Worm (Caenorhabditis elegans) whole organism, mixed stage, embryonic: Measurements from ENCODE around the gene ain-1.

Experiments
- M03D4.4 ChIP-seq: sonication (generic microtip); optimal IDR thresholded peaks from 2 replicates; lab custom pipeline; 2017; ENCODE audit warnings: mild to moderate bottlenecking, missing genetic modification characterization, missing compliant biosample characterization
- bed-3 ChIP-seq: fragments of 200-800 bp; sonication (Bioruptor generic); optimal IDR thresholded peaks from 3 replicates; lab custom pipeline; 2018; ENCODE audit warnings: mild to moderate bottlenecking, missing genetic modification characterization, moderate library complexity, missing compliant biosample characterization
- blmp-1 ChIP-seq: fragments of 150-350 bp; optimal IDR thresholded peaks from 2 replicates; lab custom pipeline; 2014; ENCODE audit warnings: missing biosample characterization, missing genetic modification characterization
- ceh-39 ChIP-seq: fragments of 150-350 bp; optimal IDR thresholded peaks from 2 replicates; lab custom pipeline; 2014; ENCODE audit warnings: missing biosample characterization, missing genetic modification characterization
- ceh-43 ChIP-seq: fragments of 200-800 bp; sonication (Bioruptor generic); optimal IDR thresholded peaks from 2 replicates; lab custom pipeline; 2018; ENCODE audit warnings: mild to moderate bottlenecking, missing genetic modification characterization, moderate library complexity, missing compliant biosample characterization
- ceh-83 ChIP-seq: fragments of 200-800 bp; sonication (Bioruptor generic); optimal IDR thresholded peaks from 2 replicates; lab custom pipeline; 2018; ENCODE audit warnings: mild to moderate bottlenecking, missing genetic modification characterization, missing compliant biosample characterization
- ces-1 ChIP-seq: fragments of 150-350 bp; optimal IDR thresholded peaks from 2 replicates; lab custom pipeline; 2014; ENCODE audit warnings: missing biosample characterization, missing genetic modification reagents, missing genetic modification characterization
- cnd-1 ChIP-seq: fragments of 200-800 bp; sonication (Bioruptor generic); optimal IDR thresholded peaks from 2 replicates; lab custom pipeline; 2018; ENCODE audit warnings: mild to moderate bottlenecking, missing genetic modification characterization, missing compliant biosample characterization
- drap-1 ChIP-seq: fragments of 200-800 bp; sonication (Bioruptor generic); optimal IDR thresholded peaks from 3 replicates; lab custom pipeline; 2018; ENCODE audit warnings: mild to moderate bottlenecking, missing genetic modification characterization, missing compliant biosample characterization
- elt-1 ChIP-seq: sonication (generic microtip); optimal IDR thresholded peaks from 2 replicates; lab custom pipeline; 2017; ENCODE audit warnings: missing genetic modification characterization, mild to moderate bottlenecking, missing compliant biosample characterization, antibody characterized with exemption, moderate library complexity, borderline replicate concordance; ENCODE audit not compliant: insufficient read depth
- elt-3 ChIP-seq: fragments of 150-350 bp; optimal IDR thresholded peaks from 2 replicates; lab custom pipeline; 2014; ENCODE audit warnings: missing biosample characterization, missing genetic modification characterization
- flh-1 ChIP-seq: fragments of 200-800 bp; sonication (Bioruptor generic); optimal IDR thresholded peaks from 2 replicates; lab custom pipeline; 2018; ENCODE audit warnings: mild to moderate bottlenecking, missing genetic modification characterization, moderate library complexity, missing compliant biosample characterization
- ham-2 ChIP-seq: fragments of 200-800 bp; sonication (Bioruptor generic); optimal IDR thresholded peaks from 2 replicates; lab custom pipeline; 2018; ENCODE audit warnings: mild to moderate bottlenecking, missing genetic modification characterization, missing compliant biosample characterization
- hlh-1 ChIP-seq: fragments of 150-350 bp; optimal IDR thresholded peaks from 2 replicates; lab custom pipeline; 2014; ENCODE audit warnings: missing biosample characterization, missing genetic modification reagents, missing genetic modification characterization
- lin-13 ChIP-seq: fragments of 150-350 bp; optimal IDR thresholded peaks from 2 replicates; lab custom pipeline; 2014; ENCODE audit warnings: missing biosample characterization, missing genetic modification characterization
- lin-32 ChIP-seq: fragments of 200-800 bp; sonication (Bioruptor generic); optimal IDR thresholded peaks from 2 replicates; lab custom pipeline; 2018; ENCODE audit warnings: mild to moderate bottlenecking, missing genetic modification characterization, missing compliant biosample characterization
- lsy-2 ChIP-seq: fragments of 150-350 bp; optimal IDR thresholded peaks from 2 replicates; lab custom pipeline; 2014; ENCODE audit warnings: missing biosample characterization, missing genetic modification characterization
- mab-5 ChIP-seq: fragments of 150-350 bp; optimal IDR thresholded peaks from 2 replicates; lab custom pipeline; 2014; ENCODE audit warnings: missing biosample characterization, missing genetic modification characterization
- mep-1 ChIP-seq: fragments of 150-350 bp; optimal IDR thresholded peaks from 2 replicates; lab custom pipeline; 2017; ENCODE audit warnings: missing biosample characterization, missing genetic modification reagents, missing genetic modification characterization, inconsistent platforms
- mls-2 ChIP-seq: sonication (generic microtip); optimal IDR thresholded peaks from 2 replicates; lab custom pipeline; 2016; ENCODE audit warnings: mild to moderate bottlenecking, missing genetic modification characterization, moderate library complexity, missing compliant biosample characterization
- nhr-12 ChIP-seq: fragments of 150-350 bp; optimal IDR thresholded peaks from 2 replicates; lab custom pipeline; 2014; ENCODE audit warnings: missing biosample characterization, missing genetic modification characterization
- nhr-2 ChIP-seq: fragments of 150-350 bp; optimal IDR thresholded peaks from 2 replicates; lab custom pipeline; 2014; ENCODE audit warnings: missing biosample characterization, missing genetic modification characterization
- nhr-237 ChIP-seq: fragments of 150-350 bp; optimal IDR thresholded peaks from 2 replicates; lab custom pipeline; 2014; ENCODE audit warnings: missing biosample characterization, missing genetic modification characterization
- nhr-28 ChIP-seq: fragments of 150-350 bp; optimal IDR thresholded peaks from 2 replicates; lab custom pipeline; 2014; ENCODE audit warnings: missing biosample characterization, missing genetic modification characterization
- nhr-76 ChIP-seq: sonication (generic microtip); optimal IDR thresholded peaks from 2 replicates; lab custom pipeline; 2017; ENCODE audit warnings: missing biosample characterization, missing genetic modification characterization
- pha-4 ChIP-seq: fragments of 150-350 bp; optimal IDR thresholded peaks from 2 replicates; lab custom pipeline; 2018; ENCODE audit warnings: missing biosample characterization, missing genetic modification reagents, missing genetic modification characterization
- sem-2 ChIP-seq: fragments of 200-800 bp; sonication (Bioruptor generic); optimal IDR thresholded peaks from 2 replicates; lab custom pipeline; 2018; ENCODE audit warnings: mild to moderate bottlenecking, missing genetic modification characterization, missing compliant biosample characterization
- snpc-4 ChIP-seq: fragments of 150-350 bp; optimal IDR thresholded peaks from 2 replicates; lab custom pipeline; 2014; ENCODE audit warnings: missing biosample characterization, missing genetic modification characterization
- sptf-1 ChIP-seq: sonication (generic microtip); optimal IDR thresholded peaks from 2 replicates; lab custom pipeline; 2017; ENCODE audit warnings: mild to moderate bottlenecking, missing genetic modification characterization, moderate library complexity, missing compliant biosample characterization
- tbx-8 ChIP-seq: fragments of 200-800 bp; sonication (Bioruptor generic); optimal IDR thresholded peaks from 2 replicates; lab custom pipeline; 2018; ENCODE audit warnings: mild to moderate bottlenecking, missing genetic modification characterization, moderate library complexity, missing compliant biosample characterization
- unc-120 ChIP-seq: sonication (generic microtip); optimal IDR thresholded peaks from 2 replicates; lab custom pipeline; 2017; ENCODE audit warnings: missing genetic modification characterization, missing compliant biosample characterization; ENCODE audit not compliant: poor library complexity, severe bottlenecking
- unc-39 ChIP-seq: fragments of 150-350 bp; optimal IDR thresholded peaks from 2 replicates; lab custom pipeline; 2014; ENCODE audit warnings: missing biosample characterization, missing genetic modification characterization
- unc-62 ChIP-seq: fragments of 150-350 bp; optimal IDR thresholded peaks from 2 replicates; lab custom pipeline; 2014; ENCODE audit warnings: missing biosample characterization, missing genetic modification reagents, missing genetic modification characterization
- zip-8 ChIP-seq: fragments of 150-350 bp; optimal IDR thresholded peaks from 2 replicates; lab custom pipeline; 2014; ENCODE audit warnings: missing biosample characterization, missing genetic modification characterization
- ztf-11 ChIP-seq: fragments of 150-350 bp; optimal IDR thresholded peaks from 2 replicates; lab custom pipeline; 2014; ENCODE audit warnings: missing biosample characterization, missing genetic modification characterization

Gene ain-1

ce11 chrX:16575262-16575661, 38.0 kb upstream of the ain-1 start:
- TF ChIP-seq sem-2 (GFP tag; lab: Kevin White, UChicago) (no peak), bed-3 (GFP tag; lab: Kevin White, UChicago) (no peak), M03D4.4 (tag; lab: Kevin White, UChicago) (no peak), ces-1 (GFP tag; lab: Kevin White, UChicago) (no peak), flh-1 (GFP tag; lab: Kevin White, UChicago) (no peak), mab-5 (tag; lab: Kevin White, UChicago) (no peak), nhr-76 (tag; lab: Kevin White, UChicago) (no peak), sptf-1 (tag; lab: Kevin White, UChicago) (no peak), snpc-4 (no peak), mls-2 (no peak), elt-3 (tag; lab: Kevin White, UChicago) (no peak), lin-32 (GFP tag; lab: Kevin White, UChicago) (no peak), drap-1 (GFP tag; lab: Kevin White, UChicago) (no peak), nhr-2 (no peak), nhr-12 (tag; lab: Kevin White, UChicago) (no peak), tbx-8 (GFP tag; lab: Kevin White, UChicago) (no peak)

ce11 chrX:16579303-16579795, 33.9 kb upstream of the ain-1 start, which contains the start of gene ser-1:
TSS of gene ser-1 (plus strand) at chrX:16579745.
- no peak for TF ChIP-seq flh-1 (GFP tag; lab: Kevin White, UChicago)
- no peak for TF ChIP-seq mab-5 (tag; lab: Kevin White, UChicago)
- TF ChIP-seq nhr-12 (tag; lab: Kevin White, UChicago), result no peak

ce11 chrX:16588102-16588501, 25.1 kb upstream of the ain-1 start:
- TF ChIP-seq elt-1, result no peak
- no peak for TF ChIP-seq lsy-2
- no peak for TF ChIP-seq nhr-12 (tag; lab: Kevin White, UChicago)
- peak; percentile 36 for TF ChIP-seq ces-1 (GFP tag; lab: Kevin White, UChicago)
- no peak for TF ChIP-seq snpc-4
- no peak for TF ChIP-seq mep-1
- TF ChIP-seq blmp-1, result no peak
- no peak for TF ChIP-seq drap-1 (GFP tag; lab: Kevin White, UChicago)

ce11 chrX:16590230-16590629, 23.0 kb upstream of the ain-1 start:
- TF ChIP-seq zip-8 (tag; lab: Kevin White, UChicago), result no peak
- no peak for TF ChIP-seq ceh-83 (GFP tag; lab: Kevin White, UChicago)
- TF ChIP-seq ham-2, result no peak
- no peak for TF ChIP-seq elt-1
- TF ChIP-seq lin-13 (tag; lab: Kevin White, UChicago), result no peak
- no peak for TF ChIP-seq ztf-11 (tag; lab: Kevin White, UChicago)
- no peak for TF ChIP-seq nhr-28 (tag; lab: Kevin White, UChicago)
- no peak for TF ChIP-seq cnd-1 (tag; lab: Kevin White, UChicago)
- TF ChIP-seq elt-3 (tag; lab: Kevin White, UChicago), result no peak
- TF ChIP-seq nhr-12 (tag; lab: Kevin White, UChicago), result no peak
- TF ChIP-seq M03D4.4 (tag; lab: Kevin White, UChicago), result no peak
- TF ChIP-seq hlh-1, result no peak
- TF ChIP-seq nhr-237 (tag; lab: Kevin White, UChicago), result no peak
- no peak for TF ChIP-seq unc-120 (tag; lab: Kevin White, UChicago)
- no peak for TF ChIP-seq flh-1 (GFP tag; lab: Kevin White, UChicago)
- TF ChIP-seq nhr-2, result no peak

- no peak for TF ChIP-seq nhr-28 (tag; lab: Kevin White, UChicago)
- peak; percentile 59 for TF ChIP-seq ceh-43 (GFP tag; lab: Kevin White, UChicago)
- peak; percentile 8 for TF ChIP-seq tbx-8 (GFP tag; lab: Kevin White, UChicago)
- peak; percentile 41 for TF ChIP-seq bed-3 (GFP tag; lab: Kevin White, UChicago)
- no peak for TF ChIP-seq unc-39 (tag; lab: Kevin White, UChicago)
- peak; percentile 79 for TF ChIP-seq mls-2
- TF ChIP-seq cnd-1 (tag; lab: Kevin White, UChicago), result peak; percentile 79
- TF ChIP-seq nhr-76 (tag; lab: Kevin White, UChicago), result no peak
- TF ChIP-seq lin-32 (GFP tag; lab: Kevin White, UChicago), result peak; percentile 33
- TF ChIP-seq ces-1 (GFP tag; lab: Kevin White, UChicago), result peak; percentile 1
- TF ChIP-seq ceh-83 (GFP tag; lab: Kevin White, UChicago), result peak; percentile 81
- peak; percentile 69 for TF ChIP-seq mep-1
- TF ChIP-seq unc-62 (GFP tag; lab: Kevin White, UChicago), result peak; percentile 29
- no peak for TF ChIP-seq snpc-4
- no peak for TF ChIP-seq mab-5 (tag; lab: Kevin White, UChicago)
- peak; percentile 21 for TF ChIP-seq lsy-2
- no peak for TF ChIP-seq zip-8 (tag; lab: Kevin White, UChicago)
- TF ChIP-seq nhr-2, result no peak
- no peak for TF ChIP-seq nhr-12 (tag; lab: Kevin White, UChicago)
- TF ChIP-seq ham-2, result peak; percentile 55
- TF ChIP-seq sptf-1 (tag; lab: Kevin White, UChicago), result peak; percentile 84
- TF ChIP-seq unc-120 (tag; lab: Kevin White, UChicago), result peak; percentile 48
- TF ChIP-seq pha-4 (tag; lab: Kevin White, UChicago), result peak; percentile 21
- no peak for TF ChIP-seq nhr-237 (tag; lab: Kevin White, UChicago)
- TF ChIP-seq M03D4.4 (tag; lab: Kevin White, UChicago), result peak; percentile 81
- no peak for TF ChIP-seq elt-1
- TF ChIP-seq ceh-39 (tag; lab: Kevin White, UChicago), result no peak
- TF ChIP-seq flh-1 (GFP tag; lab: Kevin White, UChicago), result no peak
- TF ChIP-seq lin-13 (tag; lab: Kevin White, UChicago), result peak; percentile 9
- no peak for TF ChIP-seq blmp-1
- peak; percentile 82 for TF ChIP-seq drap-1 (GFP tag; lab: Kevin White, UChicago)
- TF ChIP-seq sem-2 (GFP tag; lab: Kevin White, UChicago), result peak; percentile 47
Observed at ce11 chrX:16590803-16591202, 22.4 kb upstream of the ain-1 start.
